Worm (Caenorhabditis elegans) whole organism, L2 larva: Measurements from ENCODE around the gene nhr-168.

ENCODE experiments used
- C34F6.9 ChIP-seq: fragments of 150-350 bp; optimal IDR thresholded peaks from 2 replicates; lab custom pipeline; 2014; ENCODE audit warnings: missing biosample characterization, missing genetic modification characterization
- F13H6.1 ChIP-seq: sonication (generic microtip); optimal IDR thresholded peaks from 2 replicates; lab custom pipeline; 2016; ENCODE audit warnings: missing genetic modification characterization, missing compliant biosample characterization
- R02D3.7 ChIP-seq: fragments of 150-350 bp; optimal IDR thresholded peaks from 2 replicates; lab custom pipeline; 2014; ENCODE audit warnings: missing biosample characterization, missing genetic modification characterization
- Y55F3AM.14 ChIP-seq: fragments of 200-800 bp; sonication (Bioruptor generic); optimal IDR thresholded peaks from 2 replicates; lab custom pipeline; 2018; ENCODE audit warnings: mild to moderate bottlenecking, missing genetic modification characterization, missing compliant biosample characterization
- ama-1 ChIP-seq: fragments of 150-350 bp; optimal IDR thresholded peaks from 2 replicates; lab custom pipeline; 2018; ENCODE audit warnings: inconsistent platforms
- blmp-1 ChIP-seq: sonication (generic microtip); optimal IDR thresholded peaks from 2 replicates; lab custom pipeline; 2017; ENCODE audit warnings: missing genetic modification characterization, mild to moderate bottlenecking, missing compliant biosample characterization, antibody characterized with exemption, moderate library complexity; ENCODE audit not compliant: insufficient read depth
- ceh-16 ChIP-seq: fragments of 150-350 bp; optimal IDR thresholded peaks from 2 replicates; lab custom pipeline; 2014; ENCODE audit warnings: missing biosample characterization, missing genetic modification characterization
- ceh-82 ChIP-seq: fragments of 150-350 bp; optimal IDR thresholded peaks from 2 replicates; lab custom pipeline; 2014; ENCODE audit warnings: missing biosample characterization, missing genetic modification characterization
- crh-2 ChIP-seq: sonication (generic microtip); optimal IDR thresholded peaks from 2 replicates; lab custom pipeline; 2017; ENCODE audit warnings: missing biosample characterization, missing genetic modification characterization
- dmd-4 ChIP-seq: sonication (generic microtip); optimal IDR thresholded peaks from 2 replicates; lab custom pipeline; 2017; ENCODE audit warnings: missing biosample characterization, missing genetic modification characterization
- egl-27 ChIP-seq: sonication (generic microtip); optimal IDR thresholded peaks from 3 replicates; lab custom pipeline; 2017; ENCODE audit warnings: missing biosample characterization, missing genetic modification reagents, missing genetic modification characterization
- elt-1 ChIP-seq: fragments of 150-350 bp; optimal IDR thresholded peaks from 2 replicates; lab custom pipeline; 2014; ENCODE audit warnings: missing biosample characterization, missing genetic modification characterization
- elt-3 ChIP-seq: sonication (generic microtip); optimal IDR thresholded peaks from 2 replicates; lab custom pipeline; 2017; ENCODE audit warnings: missing biosample characterization, missing genetic modification characterization
- fos-1 ChIP-seq: fragments of 150-350 bp; optimal IDR thresholded peaks from 2 replicates; lab custom pipeline; 2014; ENCODE audit warnings: missing biosample characterization, missing genetic modification characterization
- gmeb-1 ChIP-seq: fragments of 150-350 bp; optimal IDR thresholded peaks from 2 replicates; lab custom pipeline; 2014; ENCODE audit warnings: missing biosample characterization, missing genetic modification characterization
- lin-13 ChIP-seq: fragments of 150-350 bp; optimal IDR thresholded peaks from 2 replicates; lab custom pipeline; 2014; ENCODE audit warnings: missing biosample characterization, missing genetic modification reagents, missing genetic modification characterization
- lin-39 ChIP-seq: fragments of 150-350 bp; optimal IDR thresholded peaks from 2 replicates; lab custom pipeline; 2014; ENCODE audit warnings: missing biosample characterization, missing genetic modification reagents, missing genetic modification characterization
- lsy-2 ChIP-seq, 2 experiments: fragments of 150-350 bp in 1 of 2; sonication (generic microtip) in 1 of 2; optimal IDR thresholded peaks; 2 replicates each; lab custom pipeline; 2014 to 2017; ENCODE audit warnings: missing biosample characterization in 2 of 2, missing genetic modification characterization in 2 of 2
- mab-5 ChIP-seq: fragments of 150-350 bp; optimal IDR thresholded peaks from 2 replicates; lab custom pipeline; 2014; ENCODE audit warnings: missing biosample characterization, missing genetic modification characterization
- mdl-1 ChIP-seq, 2 experiments: fragments of 150-350 bp in 1 of 2; sonication (generic microtip) in 1 of 2; optimal IDR thresholded peaks; 2 replicates each; lab custom pipeline; 2017; ENCODE audit warnings: missing biosample characterization in 2 of 2, missing genetic modification characterization in 2 of 2
- nhr-10 ChIP-seq: sonication (generic microtip); optimal IDR thresholded peaks from 2 replicates; lab custom pipeline; 2017; ENCODE audit warnings: missing biosample characterization, missing genetic modification characterization
- nhr-11 ChIP-seq: fragments of 150-350 bp; optimal IDR thresholded peaks from 2 replicates; lab custom pipeline; 2014; ENCODE audit warnings: missing biosample characterization, missing genetic modification characterization
- nhr-12 ChIP-seq: fragments of 150-350 bp; optimal IDR thresholded peaks from 2 replicates; lab custom pipeline; 2014; ENCODE audit warnings: missing biosample characterization, missing genetic modification characterization
- nhr-129 ChIP-seq: fragments of 150-350 bp; optimal IDR thresholded peaks from 2 replicates; lab custom pipeline; 2014; ENCODE audit warnings: missing biosample characterization, missing genetic modification characterization
- nhr-21 ChIP-seq: fragments of 150-350 bp; optimal IDR thresholded peaks from 2 replicates; lab custom pipeline; 2014; ENCODE audit warnings: missing biosample characterization, missing genetic modification characterization
- nhr-25 ChIP-seq: fragments of 150-350 bp; sonication (generic microtip); optimal IDR thresholded peaks from 3 replicates; lab custom pipeline; 2014; ENCODE audit warnings: missing biosample characterization, missing genetic modification characterization
- nhr-6 ChIP-seq: fragments of 150-350 bp; optimal IDR thresholded peaks from 2 replicates; lab custom pipeline; 2014; ENCODE audit warnings: missing biosample characterization, missing genetic modification characterization
- nhr-77 ChIP-seq: fragments of 150-350 bp; optimal IDR thresholded peaks from 2 replicates; lab custom pipeline; 2014; ENCODE audit warnings: missing biosample characterization, missing genetic modification characterization
- peb-1 ChIP-seq: fragments of 150-350 bp; optimal IDR thresholded peaks from 2 replicates; lab custom pipeline; 2014; ENCODE audit warnings: missing biosample characterization, missing genetic modification characterization
- skn-1 ChIP-seq: sonication (generic microtip); optimal IDR thresholded peaks from 2 replicates; lab custom pipeline; 2017; ENCODE audit warnings: missing biosample characterization, missing genetic modification characterization
- sma-3 ChIP-seq: sonication (generic microtip); optimal IDR thresholded peaks from 2 replicates; lab custom pipeline; 2016; ENCODE audit warnings: missing genetic modification reagents, missing genetic modification characterization, missing compliant biosample characterization
- sma-9 ChIP-seq, 2 experiments: fragments of 150-350 bp in 1 of 2; sonication (generic microtip) in 1 of 2; optimal IDR thresholded peaks; 2 replicates each; lab custom pipeline; 2014 to 2016; ENCODE audit warnings: missing genetic modification characterization in 2 of 2, mild to moderate bottlenecking in 1 of 2, missing biosample characterization in 1 of 2, missing compliant biosample characterization in 1 of 2, missing genetic modification reagents in 1 of 2, moderate library complexity in 1 of 2
- unc-39 ChIP-seq: fragments of 150-350 bp; optimal IDR thresholded peaks from 2 replicates; lab custom pipeline; 2014; ENCODE audit warnings: missing biosample characterization, missing genetic modification characterization
- unc-55 ChIP-seq: fragments of 150-350 bp; sonication (generic microtip); optimal IDR thresholded peaks from 3 replicates; lab custom pipeline; 2014; ENCODE audit warnings: missing biosample characterization, missing genetic modification reagents, missing genetic modification characterization
- unc-62 ChIP-seq: fragments of 150-350 bp; optimal IDR thresholded peaks from 2 replicates; lab custom pipeline; 2014; ENCODE audit warnings: missing biosample characterization, missing genetic modification reagents, missing genetic modification characterization
- zag-1 ChIP-seq: fragments of 150-350 bp; optimal IDR thresholded peaks from 2 replicates; lab custom pipeline; 2014; ENCODE audit warnings: missing biosample characterization, missing genetic modification characterization
- ztf-1 ChIP-seq: fragments of 200-800 bp; sonication (Bioruptor generic); conservative IDR thresholded peaks from 2 replicates; pipeline ENCODE4 v1.3.6; 2022; ENCODE audit warnings: missing genetic modification characterization, missing compliant biosample characterization
- ztf-11 ChIP-seq: sonication (generic microtip); optimal IDR thresholded peaks from 2 replicates; lab custom pipeline; 2017; ENCODE audit warnings: missing biosample characterization, missing genetic modification characterization

The nhr-168 gene

ce11 chrV:13370265-13370664 is 36.6 kb upstream of the nhr-168 start:
- TF ChIP-seq fos-1: no peak
- no peak for TF ChIP-seq skn-1 (tag; lab: Kevin White, UChicago)
- TF ChIP-seq nhr-129 (tag; lab: Kevin White, UChicago): no peak

DNA sequence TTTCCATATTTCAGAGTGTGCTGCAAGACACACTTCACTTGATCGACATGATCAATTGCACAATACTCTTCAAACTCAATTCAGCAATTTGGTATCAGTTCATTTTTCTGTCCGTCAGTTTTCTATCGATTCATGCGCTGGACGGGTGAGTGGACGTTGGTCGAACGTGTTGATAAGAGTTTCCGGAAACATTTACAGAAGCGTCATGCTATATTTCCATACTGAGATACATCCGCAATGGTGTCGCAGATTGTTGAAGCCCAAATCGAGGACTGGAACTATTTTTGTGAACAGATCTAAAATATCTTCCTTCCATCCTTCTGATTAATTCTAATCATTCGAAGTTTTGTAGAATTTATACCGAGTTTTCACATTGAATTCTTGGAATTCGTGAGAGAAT is 36.0 kb upstream of the nhr-168 start:
- TF ChIP-seq ama-1 (lab: Kevin White, UChicago) (no peak), sma-3 (GFP tag; lab: Kevin White, UChicago) (peak; percentile 45), gmeb-1 (peak; percentile 32), C34F6.9 (tag; lab: Kevin White, UChicago) (no peak), skn-1 (tag; lab: Kevin White, UChicago) (no peak), lin-39 (tag; lab: Kevin White, UChicago) (no peak), lin-13 (GFP tag; lab: Kevin White, UChicago) (no peak), unc-55 (GFP tag; lab: Kevin White, UChicago) (no peak), egl-27 (tag; lab: Kevin White, UChicago) (no peak), ztf-1 (no peak), F13H6.1 (tag; lab: Kevin White, UChicago) (peak; percentile 1), zag-1 (tag; lab: Kevin White, UChicago) (no peak), nhr-12 (tag; lab: Kevin White, UChicago) (no peak), blmp-1 (tag; lab: Kevin White, UChicago) (no peak), ceh-16 (tag; lab: Kevin White, UChicago) (no peak), mab-5 (tag; lab: Kevin White, UChicago) (no peak), dmd-4 (tag; lab: Kevin White, UChicago) (no peak), elt-3 (tag; lab: Kevin White, UChicago) (no peak), Y55F3AM.14 (GFP tag; lab: Kevin White, UChicago) (no peak), unc-62 (GFP tag; lab: Kevin White, UChicago) (no peak), ceh-82 (tag; lab: Kevin White, UChicago) (no peak), R02D3.7 (tag; lab: Kevin White, UChicago) (no peak), fos-1 (peak; percentile 63), unc-39 (tag; lab: Kevin White, UChicago) (no peak), nhr-6 (tag; lab: Kevin White, UChicago) (no peak), sma-9 (GFP tag; optimal IDR thresholded peaks at IDR 0.05; lab: Kevin White, UChicago) (peak; percentile 15), sma-9 (tag; optimal IDR thresholded peaks at IDR 0.05; lab: Kevin White, UChicago) (no peak), ztf-11 (tag; lab: Kevin White, UChicago) (no peak), crh-2 (peak; percentile 39), nhr-11 (tag; lab: Kevin White, UChicago) (no peak), nhr-21 (tag; lab: Kevin White, UChicago) (peak; percentile 31), nhr-10 (no peak)

ce11 chrV:13367024-13367423 is 33.4 kb upstream of the nhr-168 start, which contains the start of gene srx-125:
srx-125 (plus strand) TSS chrV:13367324.
- TF ChIP-seq sma-3 (GFP tag; lab: Kevin White, UChicago) (no peak), egl-27 (tag; lab: Kevin White, UChicago) (no peak), dmd-4 (tag; lab: Kevin White, UChicago) (no peak), ztf-1 (no peak), lsy-2 (tag; optimal IDR thresholded peaks at IDR 0.05; lab: Kevin White, UChicago) (no peak), unc-62 (GFP tag; lab: Kevin White, UChicago) (no peak), nhr-21 (tag; lab: Kevin White, UChicago) (no peak), peb-1 (no peak), F13H6.1 (tag; lab: Kevin White, UChicago) (no peak), R02D3.7 (tag; lab: Kevin White, UChicago) (no peak), nhr-77 (tag; lab: Kevin White, UChicago) (no peak), nhr-12 (tag; lab: Kevin White, UChicago) (no peak), ceh-16 (tag; lab: Kevin White, UChicago) (no peak), mab-5 (tag; lab: Kevin White, UChicago) (no peak)

ce11 chrV:13366488-13366887 is 32.8 kb upstream of the nhr-168 start:
- TF ChIP-seq mdl-1 (tag; optimal IDR thresholded peaks at IDR 0.05; lab: Kevin White, UChicago) (no peak), gmeb-1 (no peak), Y55F3AM.14 (GFP tag; lab: Kevin White, UChicago) (no peak), skn-1 (tag; lab: Kevin White, UChicago) (no peak), blmp-1 (tag; lab: Kevin White, UChicago) (no peak), sma-3 (GFP tag; lab: Kevin White, UChicago) (no peak), peb-1 (no peak), elt-1 (tag; lab: Kevin White, UChicago) (no peak), ztf-1 (no peak), elt-3 (tag; lab: Kevin White, UChicago) (no peak), nhr-25 (tag; lab: Kevin White, UChicago) (no peak), F13H6.1 (tag; lab: Kevin White, UChicago) (no peak), crh-2 (no peak)
